Worm (Caenorhabditis elegans) whole organism, L4/young adult: ENCODE measurements around the gene srbc-2.

Experiments
- W03F9.2 ChIP-seq: fragments of 150-350 bp; optimal IDR thresholded peaks from 2 replicates; lab custom pipeline; 2014; ENCODE audit warnings: missing biosample characterization, missing genetic modification characterization
- dao-5 ChIP-seq: sonication (generic microtip); optimal IDR thresholded peaks from 2 replicates; lab custom pipeline; 2016; ENCODE audit warnings: missing genotype, missing genetic modification characterization, moderate library complexity, missing compliant biosample characterization
- him-1 ChIP-seq: sonication (generic microtip); optimal IDR thresholded peaks from 2 replicates; lab custom pipeline; 2016; ENCODE audit warnings: missing genotype, missing genetic modification reagents, missing genetic modification characterization, missing compliant biosample characterization

- TF ChIP-seq W03F9.2 (tag; lab: Kevin White, UChicago) (no peak), him-1 (tag; lab: Kevin White, UChicago) (no peak), dao-5 (tag; lab: Kevin White, UChicago) (no peak)
Observed at ce11 chrV:3349877-3350276, 27.0 kb downstream of the srbc-2 start, which contains the start of gene C17B7.15.
